Fruit fly (Drosophila melanogaster) whole organism, embryonic: ENCODE data around the gene SclA.

Experiments
- Blimp-1 ChIP-seq: fragments of 200-800 bp; sonication (Bioruptor generic); optimal IDR thresholded peaks from 3 replicates; lab custom pipeline; 2018; ENCODE audit warnings: missing biosample characterization, missing genetic modification characterization, mild to moderate bottlenecking, moderate library complexity, missing genetic modification reagents
- CG11504 ChIP-seq: fragments of 200-800 bp; sonication (Bioruptor generic); optimal IDR thresholded peaks from 3 replicates; lab custom pipeline; 2019; ENCODE audit warnings: missing biosample characterization, mild to moderate bottlenecking, missing genetic modification characterization, moderate library complexity
- CG12391 ChIP-seq: fragments of 200-800 bp; sonication (Bioruptor generic); optimal IDR thresholded peaks from 3 replicates; lab custom pipeline; 2018; ENCODE audit warnings: missing biosample characterization, mild to moderate bottlenecking, missing genetic modification characterization, moderate library complexity
- CG15269 ChIP-seq: fragments of 200-800 bp; sonication (Bioruptor generic); optimal IDR thresholded peaks from 2 replicates; lab custom pipeline; 2018; ENCODE audit warnings: missing biosample characterization, mild to moderate bottlenecking, missing genetic modification characterization, moderate library complexity
- CG17359 ChIP-seq: fragments of 200-800 bp; sonication (Bioruptor generic); optimal IDR thresholded peaks from 3 replicates; lab custom pipeline; 2018; ENCODE audit warnings: missing biosample characterization, mild to moderate bottlenecking, missing genetic modification characterization, moderate library complexity
- CG17361 ChIP-seq: fragments of 200-800 bp; sonication (Bioruptor generic); IDR thresholded peaks from 3 replicates; pipeline ENCODE4 v1.3.6; 2022; ENCODE audit warnings: missing biosample characterization, missing genetic modification characterization
- CG17829 ChIP-seq: fragments of 200-800 bp; optimal IDR thresholded peaks from 2 replicates; lab custom pipeline; 2019; ENCODE audit warnings: missing biosample characterization, mild to moderate bottlenecking, missing genetic modification characterization, moderate library complexity
- CG2199 ChIP-seq: fragments of 200-800 bp; sonication (Bioruptor generic); IDR thresholded peaks from 3 replicates; pipeline ENCODE4 v1.3.6; 2022; ENCODE audit warnings: missing biosample characterization, missing genetic modification characterization
- CG2678 ChIP-seq: fragments of 200-800 bp; sonication (Bioruptor generic); optimal IDR thresholded peaks from 3 replicates; lab custom pipeline; 2019; ENCODE audit warnings: missing biosample characterization, mild to moderate bottlenecking, missing genetic modification characterization, moderate library complexity
- CG2712 ChIP-seq: fragments of 200-800 bp; optimal IDR thresholded peaks from 3 replicates; lab custom pipeline; 2019; ENCODE audit warnings: missing biosample characterization, mild to moderate bottlenecking, missing genetic modification characterization, moderate library complexity
- CG2889 ChIP-seq: fragments of 200-800 bp; sonication (Bioruptor generic); IDR thresholded peaks from 3 replicates; pipeline ENCODE4 v1.3.6; 2022; ENCODE audit warnings: missing biosample characterization, missing genetic modification characterization
- CG31441 ChIP-seq: fragments of 200-800 bp; sonication (Bioruptor generic); IDR thresholded peaks from 2 replicates; pipeline ENCODE4 v1.3.6; 2022; ENCODE audit warnings: missing biosample characterization, missing genetic modification characterization
- CG3163 ChIP-seq: fragments of 200-800 bp; sonication (Bioruptor generic); optimal IDR thresholded peaks from 3 replicates; lab custom pipeline; 2016; ENCODE audit warnings: missing biosample characterization, missing genetic modification characterization
- CG34422 ChIP-seq: fragments of 200-800 bp; sonication (Bioruptor generic); IDR thresholded peaks from 3 replicates; pipeline ENCODE4 v1.3.6; 2022; ENCODE audit warnings: missing biosample characterization, missing genetic modification characterization
- CG7839 ChIP-seq: fragments of 200-800 bp; sonication (Bioruptor generic); optimal IDR thresholded peaks from 3 replicates; lab custom pipeline; 2018; ENCODE audit warnings: missing biosample characterization, mild to moderate bottlenecking, missing genetic modification characterization, moderate library complexity
- CG8924 ChIP-seq: fragments of 200-800 bp; optimal IDR thresholded peaks from 3 replicates; lab custom pipeline; 2019; ENCODE audit warnings: missing biosample characterization, mild to moderate bottlenecking, missing genetic modification characterization, moderate library complexity
- CTCF ChIP-seq: fragments of 200-800 bp; sonication (Bioruptor generic); optimal IDR thresholded peaks from 2 replicates; lab custom pipeline; 2017; ENCODE audit warnings: missing biosample characterization, mild to moderate bottlenecking, missing genetic modification characterization, moderate library complexity
- D19A ChIP-seq: fragments of 200-800 bp; optimal IDR thresholded peaks from 3 replicates; lab custom pipeline; 2019; ENCODE audit warnings: missing biosample characterization, mild to moderate bottlenecking, missing genetic modification characterization, moderate library complexity
- Dad ChIP-seq: fragments of 200-800 bp; sonication (Bioruptor generic); optimal IDR thresholded peaks from 3 replicates; lab custom pipeline; 2016; ENCODE audit warnings: missing biosample characterization, missing genetic modification characterization
- Dll ChIP-seq: fragments of 200-800 bp; sonication (Bioruptor generic); IDR thresholded peaks from 4 replicates; pipeline ENCODE4 v1.3.6; 2022; ENCODE audit warnings: missing biosample characterization, missing genetic modification characterization; ENCODE audit not compliant: partially characterized antibody
- Fer1 ChIP-seq: fragments of 200-800 bp; sonication (Bioruptor generic); optimal IDR thresholded peaks from 2 replicates; lab custom pipeline; 2017; ENCODE audit warnings: missing biosample characterization, mild to moderate bottlenecking, missing genetic modification characterization
- GATAe ChIP-seq: fragments of 200-800 bp; sonication (Bioruptor generic); conservative IDR thresholded peaks from 2 replicates; pipeline ENCODE4 v1.3.6; 2022; ENCODE audit warnings: missing biosample characterization, missing genetic modification characterization
- HLH54F ChIP-seq: fragments of 200-800 bp; sonication (Bioruptor generic); optimal IDR thresholded peaks from 3 replicates; lab custom pipeline; 2016; ENCODE audit warnings: missing biosample characterization, missing genetic modification characterization
- Hmr ChIP-seq: fragments of 200-800 bp; sonication (Bioruptor generic); optimal IDR thresholded peaks from 3 replicates; lab custom pipeline; 2017; ENCODE audit warnings: mild to moderate bottlenecking, missing biosample characterization, missing genetic modification reagents, missing genetic modification characterization
- Hr51 ChIP-seq, 2 experiments: fragments of 200-800 bp; sonication (Bioruptor generic); optimal IDR thresholded peaks; 2 replicates in 1 of 2; 3 replicates in 1 of 2; lab custom pipeline; 2016 to 2018; ENCODE audit warnings: missing biosample characterization in 2 of 2, missing genetic modification characterization in 2 of 2, mild to moderate bottlenecking in 1 of 2, moderate library complexity in 1 of 2
- Max ChIP-seq: fragments of 200-800 bp; sonication (Bioruptor generic); optimal IDR thresholded peaks from 2 replicates; lab custom pipeline; 2016; ENCODE audit warnings: missing biosample characterization, mild to moderate bottlenecking, missing genetic modification characterization
- Med ChIP-seq: fragments of 200-800 bp; sonication (Bioruptor generic); peaks from one replicate; lab custom pipeline; 2016; ENCODE audit warnings: missing biosample characterization, missing genetic modification characterization, mild to moderate bottlenecking, inconsistent platforms, moderate library complexity
- Meics ChIP-seq: fragments of 200-800 bp; sonication (Bioruptor generic); optimal IDR thresholded peaks from 2 replicates; lab custom pipeline; 2017; ENCODE audit warnings: missing biosample characterization, mild to moderate bottlenecking, missing genetic modification characterization
- PHDP ChIP-seq: fragments of 200-800 bp; sonication (Bioruptor generic); optimal IDR thresholded peaks from 3 replicates; lab custom pipeline; 2018; ENCODE audit warnings: missing biosample characterization, mild to moderate bottlenecking, missing genetic modification characterization, moderate library complexity
- exex ChIP-seq: fragments of 200-800 bp; sonication (Bioruptor generic); optimal IDR thresholded peaks from 4 replicates; lab custom pipeline; 2018; ENCODE audit warnings: missing biosample characterization, mild to moderate bottlenecking, missing genetic modification characterization, moderate library complexity
- gcm ChIP-seq: fragments of 200-800 bp; sonication (Bioruptor generic); optimal IDR thresholded peaks from 2 replicates; lab custom pipeline; 2019; ENCODE audit warnings: missing biosample characterization, mild to moderate bottlenecking, missing genetic modification characterization, moderate library complexity
- gem ChIP-seq: fragments of 200-800 bp; sonication (Bioruptor generic); optimal IDR thresholded peaks from 2 replicates; lab custom pipeline; 2019; ENCODE audit warnings: missing biosample characterization, mild to moderate bottlenecking, missing genetic modification characterization, moderate library complexity
- grau ChIP-seq: fragments of 200-800 bp; optimal IDR thresholded peaks from 3 replicates; lab custom pipeline; 2019; ENCODE audit warnings: missing biosample characterization, mild to moderate bottlenecking, missing genetic modification characterization, moderate library complexity
- grn ChIP-seq: fragments of 200-800 bp; sonication (Bioruptor generic); optimal IDR thresholded peaks from 3 replicates; lab custom pipeline; 2017; ENCODE audit warnings: missing biosample characterization, missing genetic modification characterization
- gsb-n ChIP-seq: fragments of 200-800 bp; sonication (Bioruptor generic); optimal IDR thresholded peaks from 3 replicates; lab custom pipeline; 2018; ENCODE audit warnings: missing biosample characterization, mild to moderate bottlenecking, missing genetic modification characterization
- phol ChIP-seq: fragments of 200-800 bp; sonication (Bioruptor generic); optimal IDR thresholded peaks from 3 replicates; lab custom pipeline; 2018; ENCODE audit warnings: missing biosample characterization, mild to moderate bottlenecking, missing genetic modification characterization, moderate library complexity
- pita ChIP-seq: fragments of 200-800 bp; sonication (Bioruptor generic); optimal IDR thresholded peaks from 2 replicates; lab custom pipeline; 2017; ENCODE audit warnings: missing biosample characterization, mild to moderate bottlenecking, missing genetic modification characterization
- row ChIP-seq: fragments of 200-800 bp; sonication (Bioruptor generic); IDR thresholded peaks from 3 replicates; pipeline ENCODE4 v1.3.6; 2022; ENCODE audit warnings: missing biosample characterization, missing genetic modification characterization
- stc ChIP-seq: fragments of 200-800 bp; sonication (Bioruptor generic); IDR thresholded peaks from 2 replicates; pipeline ENCODE4 v1.3.6; 2022; ENCODE audit warnings: missing biosample characterization, missing genetic modification characterization
- stwl ChIP-seq: fragments of 200-800 bp; sonication (Bioruptor generic); optimal IDR thresholded peaks from 3 replicates; lab custom pipeline; 2018; ENCODE audit warnings: missing biosample characterization, mild to moderate bottlenecking, missing genetic modification characterization, moderate library complexity
- ttk ChIP-seq: fragments of 200-800 bp; sonication (Bioruptor generic); IDR thresholded peaks from 2 replicates; pipeline ENCODE4 v2.1.2; 2022; ENCODE audit warnings: missing biosample characterization, missing genetic modification characterization
- unpg ChIP-seq: fragments of 200-800 bp; sonication (Bioruptor generic); optimal IDR thresholded peaks from 3 replicates; lab custom pipeline; 2018; ENCODE audit warnings: missing biosample characterization, mild to moderate bottlenecking, missing genetic modification characterization, moderate library complexity
- yki ChIP-seq: fragments of >200 bp; optimal IDR thresholded peaks from 3 replicates; lab custom pipeline; 2018

Gene SclA

DNA sequence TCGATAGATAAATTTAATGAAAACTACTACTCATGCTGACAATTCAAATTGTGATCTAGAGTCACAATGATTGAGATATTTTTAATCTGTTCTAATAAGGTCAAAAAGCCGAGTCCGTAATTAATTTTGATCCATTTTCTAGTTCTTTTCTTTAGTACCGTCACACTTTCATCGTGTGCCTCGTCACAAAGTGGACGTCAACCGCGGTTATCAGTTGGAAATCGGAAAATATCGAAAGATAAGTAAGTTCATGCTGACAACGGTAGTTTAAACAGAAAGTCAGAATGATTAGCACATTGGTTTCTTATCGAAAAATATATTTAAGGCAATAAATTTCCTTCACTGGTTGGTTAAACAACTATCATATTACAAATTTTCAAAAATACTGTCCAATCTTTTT is 12.7 kb downstream of the SclA start:
- peak; percentile 35 for TF ChIP-seq exex (tag; lab: Kevin White, UChicago)
- 0 out of 2 replicates have a peak, but pooled peaks have one; percentile 15 for TF ChIP-seq GATAe (GFP tag; lab: Robert Waterston, UW)
- no peak for TF ChIP-seq stwl
- TF ChIP-seq Meics (GFP tag; lab: Kevin White, UChicago) = peak; percentile 90
- TF ChIP-seq grn (GFP tag; lab: Kevin White, UChicago) = peak; percentile 51

DNA sequence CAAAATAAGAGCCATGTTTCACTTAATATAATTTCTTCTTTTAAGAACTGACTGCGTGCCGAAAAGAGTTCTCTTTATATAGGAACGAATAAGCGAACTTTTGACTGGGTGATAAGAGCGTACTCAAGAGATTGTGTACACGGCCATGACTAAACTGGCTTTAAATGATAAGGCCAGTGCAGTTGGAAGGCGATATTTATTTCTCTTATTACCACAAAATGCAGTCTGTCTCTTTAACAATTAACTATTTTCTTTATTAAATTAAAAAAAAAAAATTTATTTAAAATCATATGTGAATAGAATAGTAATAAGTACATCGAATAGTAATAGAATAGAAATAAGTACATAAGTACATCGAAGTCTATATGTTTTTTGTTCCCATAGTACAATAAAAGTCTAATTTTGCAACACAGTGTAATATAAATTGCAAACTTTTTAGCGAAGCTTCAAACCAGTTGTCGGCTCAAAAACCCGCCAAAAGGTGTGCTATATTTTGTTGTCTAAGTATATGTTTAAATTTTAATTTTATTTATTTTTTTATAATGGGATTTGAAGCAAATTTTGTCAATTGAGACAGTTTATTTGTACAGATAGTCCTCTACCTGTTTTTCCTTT is 14.7 kb downstream of the SclA start, which contains the start of gene CG31810:
Gene CG31810 (minus strand): TSS at position 51 of the 615 bp plus-strand sequence.
- TF ChIP-seq Fer1 (peak; percentile 8), CG2199 (GFP tag; lab: Robert Waterston, UW) (peak; percentile 7; the same call in 1 of the 3 replicates), Max (GFP tag; lab: Kevin White, UChicago) (no peak), CG17359 (peak; percentile 42), yki (lab: Kevin White, UChicago) (no peak), CG15269 (tag; lab: Kevin White, UChicago) (peak; percentile 23), CTCF (GFP tag; lab: Kevin White, UChicago) (peak; percentile 31), gcm (GFP tag; lab: Kevin White, UChicago) (peak; percentile 12), CG17829 (tag; lab: Kevin White, UChicago) (peak; percentile 2), stc (GFP tag; lab: Robert Waterston, UW) (0 out of 2 replicates have a peak, but pooled peaks have one; percentile 8), unpg (GFP tag; lab: Kevin White, UChicago) (peak; percentile 35), exex (tag; lab: Kevin White, UChicago) (no peak), ttk (GFP tag; lab: Robert Waterston, UW) (no peak), row (GFP tag; lab: Robert Waterston, UW) (peak; percentile 43), Dll (GFP tag; lab: Robert Waterston, UW) (no peak), CG2889 (GFP tag; lab: Robert Waterston, UW) (peak; percentile 70; the same call in 2 of the 3 replicates), gem (tag; lab: Kevin White, UChicago) (peak; percentile 41), phol (tag; lab: Kevin White, UChicago) (peak; percentile 2), CG34422 (GFP tag; lab: Robert Waterston, UW) (no peak), Hmr (GFP tag; lab: Kevin White, UChicago) (peak; percentile 19), grau (tag; lab: Kevin White, UChicago) (peak; percentile 17), CG8924 (tag; lab: Kevin White, UChicago) (no peak), gsb-n (tag; lab: Kevin White, UChicago) (no peak), CG31441 (GFP tag; lab: Robert Waterston, UW) (peak; percentile 32; the same call in 1 of the 2 replicates), CG2712 (tag; lab: Kevin White, UChicago) (peak; percentile 17), CG12391 (tag; lab: Kevin White, UChicago) (peak; percentile 17), stwl (peak; percentile 16), CG2678 (tag; lab: Kevin White, UChicago) (peak; percentile 30), CG11504 (peak; percentile 32), CG3163 (GFP tag; lab: Kevin White, UChicago) (peak; percentile 76), pita (peak; percentile 3), PHDP (tag; lab: Kevin White, UChicago) (peak; percentile 26), Dad (no peak), Blimp-1 (peak; percentile 4), CG7839 (tag; lab: Kevin White, UChicago) (peak; percentile 15), HLH54F (GFP tag; lab: Kevin White, UChicago) (no peak), CG17361 (0 out of 3 replicates have a peak, but pooled peaks have one; percentile 20), Hr51 (GFP tag; optimal IDR thresholded peaks at IDR 0.05; lab: Kevin White, UChicago) (peak in 1 of 2 experiments; percentile 21), D19A (tag; lab: Kevin White, UChicago) (peak; percentile 16), Med (peak; percentile 11)
